Fruit fly (Drosophila melanogaster) whole organism, embryonic: ENCODE measurements around the gene CG33346.

Experiments
- CG10274 ChIP-seq: fragments of 200-800 bp; sonication (Bioruptor generic); optimal IDR thresholded peaks from 3 replicates; lab custom pipeline; 2017; ENCODE audit warnings: missing biosample characterization, mild to moderate bottlenecking, missing genetic modification characterization
- CG12744 ChIP-seq: fragments of 200-800 bp; sonication (Bioruptor generic); optimal IDR thresholded peaks from 2 replicates; lab custom pipeline; 2016; ENCODE audit warnings: missing biosample characterization, missing genetic modification characterization
- CG14860 ChIP-seq: fragments of 200-800 bp; sonication (Bioruptor generic); IDR thresholded peaks from 3 replicates; pipeline ENCODE4 v1.3.6; 2022; ENCODE audit warnings: missing biosample characterization, missing genetic modification characterization; ENCODE audit not compliant: partially characterized antibody
- CG15601 ChIP-seq: fragments of 200-800 bp; sonication (Bioruptor generic); optimal IDR thresholded peaks from 3 replicates; lab custom pipeline; 2019; ENCODE audit warnings: missing biosample characterization, mild to moderate bottlenecking, missing genetic modification characterization, moderate library complexity
- CG1647 ChIP-seq: fragments of 200-800 bp; sonication (Bioruptor generic); optimal IDR thresholded peaks from 3 replicates; lab custom pipeline; 2016; ENCODE audit warnings: missing biosample characterization, missing genetic modification characterization
- CG17829 ChIP-seq: fragments of 200-800 bp; optimal IDR thresholded peaks from 2 replicates; lab custom pipeline; 2019; ENCODE audit warnings: missing biosample characterization, mild to moderate bottlenecking, missing genetic modification characterization, moderate library complexity
- CG2116 ChIP-seq: fragments of 200-800 bp; sonication (Bioruptor generic); optimal IDR thresholded peaks from 3 replicates; lab custom pipeline; 2018; ENCODE audit warnings: missing biosample characterization, mild to moderate bottlenecking, missing genetic modification characterization
- CG34422 ChIP-seq: fragments of 200-800 bp; sonication (Bioruptor generic); IDR thresholded peaks from 3 replicates; pipeline ENCODE4 v1.3.6; 2022; ENCODE audit warnings: missing biosample characterization, missing genetic modification characterization
- CG4328 ChIP-seq: fragments of 200-800 bp; sonication (Bioruptor generic); optimal IDR thresholded peaks from 3 replicates; lab custom pipeline; 2017; ENCODE audit warnings: missing biosample characterization, missing genetic modification reagents, missing genetic modification characterization
- CG4404 ChIP-seq: fragments of 200-800 bp; sonication (Bioruptor generic); IDR thresholded peaks from 2 replicates; pipeline ENCODE4 v1.3.6; 2022; ENCODE audit warnings: missing biosample characterization, missing genetic modification characterization
- CG4730 ChIP-seq: fragments of 200-800 bp; sonication (Bioruptor generic); IDR thresholded peaks from 2 replicates; pipeline ENCODE4 v1.3.6; 2022; ENCODE audit warnings: missing biosample characterization, missing genetic modification characterization
- CG7928 ChIP-seq: fragments of 200-800 bp; sonication (Bioruptor generic); optimal IDR thresholded peaks from 2 replicates; lab custom pipeline; 2017; ENCODE audit warnings: missing biosample characterization, mild to moderate bottlenecking, missing genetic modification characterization
- CHES-1-like ChIP-seq: fragments of 200-800 bp; sonication (Bioruptor generic); optimal IDR thresholded peaks from 2 replicates; lab custom pipeline; 2016; ENCODE audit warnings: missing biosample characterization, missing genetic modification characterization
- CTCF ChIP-seq: fragments of 200-800 bp; sonication (Bioruptor generic); optimal IDR thresholded peaks from 2 replicates; lab custom pipeline; 2017; ENCODE audit warnings: missing biosample characterization, mild to moderate bottlenecking, missing genetic modification characterization, moderate library complexity
- D19B ChIP-seq: fragments of 200-800 bp; sonication (Bioruptor generic); optimal IDR thresholded peaks from 2 replicates; lab custom pipeline; 2017; ENCODE audit warnings: missing biosample characterization, mild to moderate bottlenecking, missing genetic modification characterization
- Dad ChIP-seq: fragments of 200-800 bp; sonication (Bioruptor generic); optimal IDR thresholded peaks from 3 replicates; lab custom pipeline; 2016; ENCODE audit warnings: missing biosample characterization, missing genetic modification characterization
- Deaf1 ChIP-seq: fragments of 200-800 bp; optimal IDR thresholded peaks from 3 replicates; lab custom pipeline; 2019; ENCODE audit warnings: missing biosample characterization, mild to moderate bottlenecking, missing genetic modification characterization, moderate library complexity
- Doc3 ChIP-seq: fragments of 200-800 bp; sonication (Bioruptor generic); IDR thresholded peaks from 3 replicates; pipeline ENCODE4 v1.3.6; 2022; ENCODE audit warnings: missing biosample characterization, missing genetic modification characterization; ENCODE audit not compliant: partially characterized antibody
- Elba2 ChIP-seq: fragments of 200-800 bp; sonication (Bioruptor generic); optimal IDR thresholded peaks from 3 replicates; lab custom pipeline; 2016; ENCODE audit warnings: missing biosample characterization, missing genetic modification characterization
- GATAe ChIP-seq: fragments of 200-800 bp; sonication (Bioruptor generic); conservative IDR thresholded peaks from 2 replicates; pipeline ENCODE4 v1.3.6; 2022; ENCODE audit warnings: missing biosample characterization, missing genetic modification characterization
- HLHmδ ChIP-seq: fragments of 200-800 bp; sonication (Bioruptor generic); optimal IDR thresholded peaks from 2 replicates; lab custom pipeline; 2018; ENCODE audit warnings: missing biosample characterization, mild to moderate bottlenecking, missing genetic modification characterization, moderate library complexity
- Hr78 ChIP-seq, 2 experiments: fragments of 200-800 bp in 1 of 2; fragments of >200 bp in 1 of 2; sonication (Bioruptor generic) in 1 of 2; optimal IDR thresholded peaks; 2 replicates each; lab custom pipeline; 2017 to 2019; ENCODE audit warnings: missing biosample characterization in 2 of 2, missing genetic modification characterization in 2 of 2, mild to moderate bottlenecking in 1 of 2, moderate library complexity in 1 of 2
- NK7.1 ChIP-seq: fragments of 200-800 bp; sonication (Bioruptor generic); optimal IDR thresholded peaks from 3 replicates; lab custom pipeline; 2016; ENCODE audit warnings: missing biosample characterization, missing genetic modification characterization
- NfI ChIP-seq: fragments of 200-800 bp; sonication (Bioruptor generic); optimal IDR thresholded peaks from 3 replicates; lab custom pipeline; 2018; ENCODE audit warnings: missing biosample characterization, mild to moderate bottlenecking, missing genetic modification characterization, moderate library complexity
- PHDP ChIP-seq: fragments of 200-800 bp; sonication (Bioruptor generic); optimal IDR thresholded peaks from 3 replicates; lab custom pipeline; 2018; ENCODE audit warnings: missing biosample characterization, mild to moderate bottlenecking, missing genetic modification characterization, moderate library complexity
- Rfx ChIP-seq: fragments of 200-800 bp; sonication (Bioruptor generic); IDR thresholded peaks from 2 replicates; pipeline ENCODE4 v1.3.6; 2022; ENCODE audit warnings: missing biosample characterization, missing genetic modification characterization
- Six4 ChIP-seq: fragments of 200-800 bp; sonication (Bioruptor generic); optimal IDR thresholded peaks from 2 replicates; lab custom pipeline; 2016; ENCODE audit warnings: missing biosample characterization, missing genetic modification characterization
- Sry-β ChIP-seq: fragments of 200-800 bp; sonication (Bioruptor generic); optimal IDR thresholded peaks from 2 replicates; lab custom pipeline; 2018; ENCODE audit warnings: missing biosample characterization, mild to moderate bottlenecking, missing genetic modification characterization, moderate library complexity
- abd-A ChIP-seq: fragments of 200-800 bp; sonication (Bioruptor generic); optimal IDR thresholded peaks from 3 replicates; lab custom pipeline; 2019; ENCODE audit warnings: missing biosample characterization, mild to moderate bottlenecking, missing genetic modification characterization, moderate library complexity
- bigmax ChIP-seq: fragments of 200-800 bp; sonication (Bioruptor generic); optimal IDR thresholded peaks from 2 replicates; lab custom pipeline; 2018; ENCODE audit warnings: missing biosample characterization, mild to moderate bottlenecking, missing genetic modification characterization
- caup ChIP-seq: fragments of 200-800 bp; sonication (Bioruptor generic); optimal IDR thresholded peaks from 3 replicates; lab custom pipeline; 2017; ENCODE audit warnings: missing biosample characterization, mild to moderate bottlenecking, missing genetic modification characterization, moderate library complexity; ENCODE audit not compliant: severe bottlenecking
- cg ChIP-seq: fragments of 200-800 bp; sonication (Bioruptor generic); optimal IDR thresholded peaks from 3 replicates; lab custom pipeline; 2019; ENCODE audit warnings: missing biosample characterization, mild to moderate bottlenecking, missing genetic modification characterization, moderate library complexity
- disco-r ChIP-seq: fragments of 200-800 bp; sonication (Bioruptor generic); optimal IDR thresholded peaks from 2 replicates; lab custom pipeline; 2016; ENCODE audit warnings: missing biosample characterization, missing genetic modification characterization
- en ChIP-seq: fragments of 200-800 bp; sonication (Bioruptor generic); optimal IDR thresholded peaks from 2 replicates; lab custom pipeline; 2016; ENCODE audit warnings: missing biosample characterization, missing genetic modification characterization
- fru ChIP-seq: fragments of >200 bp; optimal IDR thresholded peaks from 2 replicates; lab custom pipeline; 2017
- grn ChIP-seq: fragments of 200-800 bp; sonication (Bioruptor generic); optimal IDR thresholded peaks from 3 replicates; lab custom pipeline; 2017; ENCODE audit warnings: missing biosample characterization, missing genetic modification characterization
- h ChIP-seq: fragments of >200 bp; optimal IDR thresholded peaks from 2 replicates; lab custom pipeline; 2017
- hkb ChIP-seq, 2 experiments: fragments of 200-800 bp in 1 of 2; fragments of >200 bp in 1 of 2; sonication (Bioruptor generic) in 1 of 2; IDR thresholded peaks in 1 of 2; optimal IDR thresholded peaks in 1 of 2; 2 replicates each; pipeline versions ENCODE4 v1.3.6 to Lab custom; 2017 to 2022; ENCODE audit warnings: missing biosample characterization in 1 of 2, missing genetic modification characterization in 1 of 2
- ind ChIP-seq: fragments of 200-800 bp; sonication (Bioruptor generic); optimal IDR thresholded peaks from 3 replicates; lab custom pipeline; 2016; ENCODE audit warnings: missing biosample characterization, missing genetic modification characterization
- jumu ChIP-seq: fragments of 200-800 bp; sonication (Bioruptor generic); optimal IDR thresholded peaks from 3 replicates; lab custom pipeline; 2016; ENCODE audit warnings: missing biosample characterization, missing genetic modification characterization
- ken ChIP-seq: fragments of 200-800 bp; sonication (Bioruptor generic); IDR thresholded peaks from 3 replicates; pipeline ENCODE4 v1.3.6; 2022; ENCODE audit warnings: missing biosample characterization, missing genetic modification characterization
- nmo ChIP-seq: fragments of 200-800 bp; sonication (Bioruptor generic); optimal IDR thresholded peaks from 2 replicates; lab custom pipeline; 2018; ENCODE audit warnings: missing biosample characterization, mild to moderate bottlenecking, missing genetic modification characterization, moderate library complexity
- pita ChIP-seq: fragments of 200-800 bp; sonication (Bioruptor generic); optimal IDR thresholded peaks from 2 replicates; lab custom pipeline; 2017; ENCODE audit warnings: missing biosample characterization, mild to moderate bottlenecking, missing genetic modification characterization
- repo ChIP-seq: fragments of 200-800 bp; sonication (Bioruptor generic); optimal IDR thresholded peaks from 2 replicates; lab custom pipeline; 2016; ENCODE audit warnings: missing biosample characterization, missing genetic modification characterization
- rib ChIP-seq: fragments of 200-800 bp; sonication (Bioruptor generic); IDR thresholded peaks from 2 replicates; pipeline ENCODE4 v1.3.6; 2022; ENCODE audit warnings: missing biosample characterization, missing genetic modification characterization
- seq ChIP-seq: fragments of 200-800 bp; sonication (Bioruptor generic); IDR thresholded peaks from 2 replicates; pipeline ENCODE4 v1.3.6; 2022; ENCODE audit warnings: missing biosample characterization, missing genetic modification characterization
- sob ChIP-seq: fragments of 200-800 bp; sonication (Bioruptor generic); IDR thresholded peaks from 2 replicates; pipeline ENCODE4 v1.3.6; 2022; ENCODE audit warnings: missing biosample characterization, missing genetic modification characterization
- sr ChIP-seq: fragments of 200-800 bp; sonication (Bioruptor generic); IDR thresholded peaks from 3 replicates; pipeline ENCODE4 v1.3.6; 2022; ENCODE audit warnings: missing biosample characterization, missing genetic modification characterization
- tna ChIP-seq: fragments of 200-800 bp; sonication (Bioruptor generic); IDR thresholded peaks from 2 replicates; pipeline ENCODE4 v1.3.6; 2022; ENCODE audit warnings: missing biosample characterization, missing genetic modification characterization; ENCODE audit not compliant: partially characterized antibody
- unc-4 ChIP-seq: fragments of 200-800 bp; sonication (Bioruptor generic); IDR thresholded peaks from 2 replicates; pipeline ENCODE4 v1.3.6; 2022; ENCODE audit warnings: missing biosample characterization, missing genetic modification characterization; ENCODE audit not compliant: partially characterized antibody
- zfh1 ChIP-seq: fragments of 200-800 bp; sonication (Bioruptor generic); IDR thresholded peaks from 3 replicates; pipeline ENCODE4 v1.3.6; 2022; ENCODE audit warnings: missing biosample characterization, missing genetic modification characterization

Gene CG33346

DNA sequence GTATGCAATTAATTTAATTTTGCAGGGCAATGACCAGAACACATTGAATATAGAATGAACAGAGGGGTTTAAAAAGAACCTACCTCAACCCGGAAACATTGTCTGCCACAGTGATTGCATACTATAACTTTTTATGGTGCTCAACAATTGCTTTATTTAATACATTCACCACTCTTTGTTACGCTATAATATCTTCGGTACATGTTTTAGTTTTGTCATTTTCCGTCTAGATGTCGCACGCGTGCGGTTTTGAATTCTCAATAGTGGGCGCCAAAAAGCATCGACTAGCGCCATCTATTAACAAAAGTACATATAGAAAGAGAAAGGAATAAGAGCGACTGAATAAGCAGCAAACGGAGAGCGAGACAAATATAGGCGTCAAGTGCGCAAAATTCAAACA lies 3.1 kb downstream of the CG33346 start (continued):
- TF ChIP-seq CG4404 (GFP tag; lab: Robert Waterston, UW) (0 out of 2 replicates have a peak, but pooled peaks have one; percentile 13), CG2116 (GFP tag; lab: Kevin White, UChicago) (peak; percentile 70), Hr78 (GFP tag; optimal IDR thresholded peaks at IDR 0.05; lab: Kevin White, UChicago) (no peak), caup (peak; percentile 87), CG7928 (GFP tag; lab: Kevin White, UChicago) (peak; percentile 33), jumu (peak; percentile 84), en (peak; percentile 83), grn (GFP tag; lab: Kevin White, UChicago) (peak; percentile 27), repo (GFP tag; lab: Kevin White, UChicago) (peak; percentile 82), CG14860 (no peak), abd-A (tag; lab: Kevin White, UChicago) (peak; percentile 12), hkb (optimal IDR thresholded peaks at IDR 0.05; lab: Kevin White, UChicago) (no peak), hkb (GFP tag; IDR thresholded peaks at IDR 0.05; lab: Robert Waterston, UW) (peak; percentile 79), CG15601 (peak; percentile 77), sr (peak; percentile 78), Rfx (GFP tag; lab: Robert Waterston, UW) (peak; percentile 95), zfh1 (peak; percentile 92), tna (no peak; the same call in 1 of the 2 replicates), CG4730 (peak; percentile 86), nmo (peak; percentile 82), ken (peak; percentile 83), unc-4 (GFP tag; lab: Robert Waterston, UW) (no peak), CG10274 (GFP tag; lab: Kevin White, UChicago) (peak; percentile 55), NfI (GFP tag; lab: Kevin White, UChicago) (peak; percentile 94), CG12744 (peak; percentile 81), CHES-1-like (GFP tag; lab: Kevin White, UChicago) (peak; percentile 87), Doc3 (GFP tag; lab: Robert Waterston, UW) (no peak), bigmax (peak; percentile 44), Deaf1 (peak; percentile 33), GATAe (GFP tag; lab: Robert Waterston, UW) (no peak), CG17829 (tag; lab: Kevin White, UChicago) (no peak), rib (GFP tag; lab: Robert Waterston, UW) (no peak), h (lab: Kevin White, UChicago) (no peak), fru (no peak), disco-r (peak; percentile 69), pita (GFP tag; lab: Kevin White, UChicago) (peak; percentile 67), ind (GFP tag; lab: Kevin White, UChicago) (peak; percentile 84), NK7.1 (GFP tag; lab: Kevin White, UChicago) (peak; percentile 86), CG4328 (GFP tag; lab: Kevin White, UChicago) (peak; percentile 53), cg (no peak), Elba2 (GFP tag; lab: Kevin White, UChicago) (peak; percentile 61), CG1647 (GFP tag; lab: Kevin White, UChicago) (peak; percentile 77), D19B (peak; percentile 19), CG34422 (GFP tag; lab: Robert Waterston, UW) (peak; percentile 86), Dad (GFP tag; lab: Kevin White, UChicago) (peak; percentile 76), Sry-β (GFP tag; lab: Kevin White, UChicago) (peak; percentile 49), sob (GFP tag; lab: Robert Waterston, UW) (peak; percentile 90), CTCF (GFP tag; lab: Kevin White, UChicago) (peak; percentile 99), Six4 (GFP tag; lab: Kevin White, UChicago) (peak; percentile 78), PHDP (tag; lab: Kevin White, UChicago) (no peak), seq (GFP tag; lab: Robert Waterston, UW) (peak; percentile 36), HLHmδ (peak; percentile 86)
